Worm (Caenorhabditis elegans) whole organism, L3 larva: ENCODE results near the gene dnj-13.

Experiments
- elt-2 ChIP-seq: sonication (generic microtip); optimal IDR thresholded peaks from 2 replicates; lab custom pipeline; 2016; ENCODE audit warnings: missing genetic modification reagents, mild to moderate bottlenecking, missing genetic modification characterization, missing compliant biosample characterization
- elt-3 ChIP-seq, 3 experiments: fragments of 150-350 bp in 1 of 3; sonication (generic microtip) in 2 of 3; optimal IDR thresholded peaks; 2 replicates in 2 of 3; 4 replicates in 1 of 3; lab custom pipeline; 2014 to 2017; ENCODE audit warnings: missing biosample characterization in 3 of 3, missing genetic modification characterization in 3 of 3
- lin-15B ChIP-seq: fragments of 150-350 bp; optimal IDR thresholded peaks from 2 replicates; lab custom pipeline; 2014; ENCODE audit warnings: missing biosample characterization, missing genetic modification characterization

DNA sequence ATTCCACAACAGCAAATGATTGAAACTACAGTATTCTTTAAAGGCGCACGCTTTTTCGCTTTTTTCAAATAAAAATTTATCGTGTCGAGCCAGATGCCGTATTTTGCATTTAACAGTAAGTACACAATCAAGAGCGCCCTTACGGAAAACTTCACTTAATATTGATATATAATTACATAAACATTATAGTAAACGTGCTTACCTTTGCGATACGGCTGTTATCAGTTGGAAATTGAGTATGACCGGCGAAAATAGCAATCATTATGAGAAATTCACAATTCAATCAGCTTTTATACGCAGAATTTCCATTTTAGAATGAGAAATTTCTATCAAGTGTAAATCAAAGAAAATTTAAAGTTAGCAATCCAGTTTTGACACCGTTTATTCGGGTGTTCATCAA lies 45.3 kb upstream of the dnj-13 start, which contains the start of gene B0334.20:
- TF ChIP-seq elt-2 (tag; lab: Kevin White, UChicago) (peak; percentile 44), elt-3 (tag; optimal IDR thresholded peaks at IDR 0.05; lab: Kevin White, UChicago) (no peak), lin-15B (tag; lab: Kevin White, UChicago) (no peak)
